Worm (Caenorhabditis elegans) whole organism, L2 larva: Measurements from ENCODE around the gene T20G5.9.

Experiments used
- C34F6.9 ChIP-seq: fragments of 150-350 bp; optimal IDR thresholded peaks from 2 replicates; lab custom pipeline; 2014; ENCODE audit warnings: missing biosample characterization, missing genetic modification characterization
- F13H6.1 ChIP-seq: sonication (generic microtip); optimal IDR thresholded peaks from 2 replicates; lab custom pipeline; 2016; ENCODE audit warnings: missing genetic modification characterization, missing compliant biosample characterization
- R02D3.7 ChIP-seq: fragments of 150-350 bp; optimal IDR thresholded peaks from 2 replicates; lab custom pipeline; 2014; ENCODE audit warnings: missing biosample characterization, missing genetic modification characterization
- Y55F3AM.14 ChIP-seq: fragments of 200-800 bp; sonication (Bioruptor generic); optimal IDR thresholded peaks from 2 replicates; lab custom pipeline; 2018; ENCODE audit warnings: mild to moderate bottlenecking, missing genetic modification characterization, missing compliant biosample characterization
- ZK546.5 ChIP-seq: sonication (generic microtip); optimal IDR thresholded peaks from 2 replicates; lab custom pipeline; 2017; ENCODE audit warnings: missing biosample characterization, missing genetic modification characterization
- alr-1 ChIP-seq: fragments of 150-350 bp; optimal IDR thresholded peaks from 2 replicates; lab custom pipeline; 2014; ENCODE audit warnings: missing biosample characterization, missing genetic modification characterization
- aly-2 ChIP-seq: fragments of 150-350 bp; optimal IDR thresholded peaks from 2 replicates; lab custom pipeline; 2014; ENCODE audit warnings: missing biosample characterization, missing genetic modification characterization
- ama-1 ChIP-seq: fragments of 150-350 bp; optimal IDR thresholded peaks from 2 replicates; lab custom pipeline; 2018; ENCODE audit warnings: inconsistent platforms
- blmp-1 ChIP-seq: sonication (generic microtip); optimal IDR thresholded peaks from 2 replicates; lab custom pipeline; 2017; ENCODE audit warnings: missing genetic modification characterization, mild to moderate bottlenecking, missing compliant biosample characterization, antibody characterized with exemption, moderate library complexity; ENCODE audit not compliant: insufficient read depth
- ceh-16 ChIP-seq: fragments of 150-350 bp; optimal IDR thresholded peaks from 2 replicates; lab custom pipeline; 2014; ENCODE audit warnings: missing biosample characterization, missing genetic modification characterization
- ceh-82 ChIP-seq: fragments of 150-350 bp; optimal IDR thresholded peaks from 2 replicates; lab custom pipeline; 2014; ENCODE audit warnings: missing biosample characterization, missing genetic modification characterization
- crh-2 ChIP-seq: sonication (generic microtip); optimal IDR thresholded peaks from 2 replicates; lab custom pipeline; 2017; ENCODE audit warnings: missing biosample characterization, missing genetic modification characterization
- dmd-4 ChIP-seq: sonication (generic microtip); optimal IDR thresholded peaks from 2 replicates; lab custom pipeline; 2017; ENCODE audit warnings: missing biosample characterization, missing genetic modification characterization
- egl-27 ChIP-seq: sonication (generic microtip); optimal IDR thresholded peaks from 3 replicates; lab custom pipeline; 2017; ENCODE audit warnings: missing biosample characterization, missing genetic modification reagents, missing genetic modification characterization
- elt-1 ChIP-seq: fragments of 150-350 bp; optimal IDR thresholded peaks from 2 replicates; lab custom pipeline; 2014; ENCODE audit warnings: missing biosample characterization, missing genetic modification characterization
- elt-3 ChIP-seq: sonication (generic microtip); optimal IDR thresholded peaks from 2 replicates; lab custom pipeline; 2017; ENCODE audit warnings: missing biosample characterization, missing genetic modification characterization
- fos-1 ChIP-seq: fragments of 150-350 bp; optimal IDR thresholded peaks from 2 replicates; lab custom pipeline; 2014; ENCODE audit warnings: missing biosample characterization, missing genetic modification characterization
- gmeb-1 ChIP-seq: fragments of 150-350 bp; optimal IDR thresholded peaks from 2 replicates; lab custom pipeline; 2014; ENCODE audit warnings: missing biosample characterization, missing genetic modification characterization
- lin-11 ChIP-seq: fragments of 150-350 bp; sonication (generic microtip); optimal IDR thresholded peaks from 2 replicates; lab custom pipeline; 2014; ENCODE audit warnings: missing biosample characterization, missing genetic modification characterization, inconsistent platforms, mixed read lengths
- lin-13 ChIP-seq: fragments of 150-350 bp; optimal IDR thresholded peaks from 2 replicates; lab custom pipeline; 2014; ENCODE audit warnings: missing biosample characterization, missing genetic modification reagents, missing genetic modification characterization
- lin-39 ChIP-seq: fragments of 150-350 bp; optimal IDR thresholded peaks from 2 replicates; lab custom pipeline; 2014; ENCODE audit warnings: missing biosample characterization, missing genetic modification reagents, missing genetic modification characterization
- lsy-2 ChIP-seq, 2 experiments: fragments of 150-350 bp in 1 of 2; sonication (generic microtip) in 1 of 2; optimal IDR thresholded peaks; 2 replicates each; lab custom pipeline; 2014 to 2017; ENCODE audit warnings: missing biosample characterization in 2 of 2, missing genetic modification characterization in 2 of 2
- mab-5 ChIP-seq: fragments of 150-350 bp; optimal IDR thresholded peaks from 2 replicates; lab custom pipeline; 2014; ENCODE audit warnings: missing biosample characterization, missing genetic modification characterization
- mbf-1 ChIP-seq: sonication (generic microtip); optimal IDR thresholded peaks from 2 replicates; lab custom pipeline; 2017; ENCODE audit warnings: missing biosample characterization, missing genetic modification characterization
- mdl-1 ChIP-seq, 2 experiments: fragments of 150-350 bp in 1 of 2; sonication (generic microtip) in 1 of 2; optimal IDR thresholded peaks; 2 replicates each; lab custom pipeline; 2017; ENCODE audit warnings: missing biosample characterization in 2 of 2, missing genetic modification characterization in 2 of 2
- nhr-10 ChIP-seq: sonication (generic microtip); optimal IDR thresholded peaks from 2 replicates; lab custom pipeline; 2017; ENCODE audit warnings: missing biosample characterization, missing genetic modification characterization
- nhr-11 ChIP-seq: fragments of 150-350 bp; optimal IDR thresholded peaks from 2 replicates; lab custom pipeline; 2014; ENCODE audit warnings: missing biosample characterization, missing genetic modification characterization
- nhr-12 ChIP-seq: fragments of 150-350 bp; optimal IDR thresholded peaks from 2 replicates; lab custom pipeline; 2014; ENCODE audit warnings: missing biosample characterization, missing genetic modification characterization
- nhr-129 ChIP-seq: fragments of 150-350 bp; optimal IDR thresholded peaks from 2 replicates; lab custom pipeline; 2014; ENCODE audit warnings: missing biosample characterization, missing genetic modification characterization
- nhr-21 ChIP-seq: fragments of 150-350 bp; optimal IDR thresholded peaks from 2 replicates; lab custom pipeline; 2014; ENCODE audit warnings: missing biosample characterization, missing genetic modification characterization
- nhr-23 ChIP-seq: fragments of 150-350 bp; optimal IDR thresholded peaks from 2 replicates; lab custom pipeline; 2014; ENCODE audit warnings: missing biosample characterization, missing genetic modification reagents, missing genetic modification characterization
- nhr-237 ChIP-seq: fragments of 150-350 bp; optimal IDR thresholded peaks from 2 replicates; lab custom pipeline; 2014; ENCODE audit warnings: missing biosample characterization, missing genetic modification characterization
- nhr-25 ChIP-seq: fragments of 150-350 bp; sonication (generic microtip); optimal IDR thresholded peaks from 3 replicates; lab custom pipeline; 2014; ENCODE audit warnings: missing biosample characterization, missing genetic modification characterization
- nhr-6 ChIP-seq: fragments of 150-350 bp; optimal IDR thresholded peaks from 2 replicates; lab custom pipeline; 2014; ENCODE audit warnings: missing biosample characterization, missing genetic modification characterization
- nhr-77 ChIP-seq: fragments of 150-350 bp; optimal IDR thresholded peaks from 2 replicates; lab custom pipeline; 2014; ENCODE audit warnings: missing biosample characterization, missing genetic modification characterization
- peb-1 ChIP-seq: fragments of 150-350 bp; optimal IDR thresholded peaks from 2 replicates; lab custom pipeline; 2014; ENCODE audit warnings: missing biosample characterization, missing genetic modification characterization
- sem-4 ChIP-seq: fragments of 150-350 bp; optimal IDR thresholded peaks from 2 replicates; lab custom pipeline; 2014; ENCODE audit warnings: missing biosample characterization, missing genetic modification reagents, missing genetic modification characterization
- skn-1 ChIP-seq: sonication (generic microtip); optimal IDR thresholded peaks from 2 replicates; lab custom pipeline; 2017; ENCODE audit warnings: missing biosample characterization, missing genetic modification characterization
- sma-3 ChIP-seq: sonication (generic microtip); optimal IDR thresholded peaks from 2 replicates; lab custom pipeline; 2016; ENCODE audit warnings: missing genetic modification reagents, missing genetic modification characterization, missing compliant biosample characterization
- sma-9 ChIP-seq, 2 experiments: fragments of 150-350 bp in 1 of 2; sonication (generic microtip) in 1 of 2; optimal IDR thresholded peaks; 2 replicates each; lab custom pipeline; 2014 to 2016; ENCODE audit warnings: missing genetic modification characterization in 2 of 2, mild to moderate bottlenecking in 1 of 2, missing biosample characterization in 1 of 2, missing compliant biosample characterization in 1 of 2, missing genetic modification reagents in 1 of 2, moderate library complexity in 1 of 2
- snpc-4 ChIP-seq: fragments of 150-350 bp; optimal IDR thresholded peaks from 2 replicates; lab custom pipeline; 2014; ENCODE audit warnings: missing biosample characterization, missing genetic modification characterization
- unc-39 ChIP-seq: fragments of 150-350 bp; optimal IDR thresholded peaks from 2 replicates; lab custom pipeline; 2014; ENCODE audit warnings: missing biosample characterization, missing genetic modification characterization
- unc-55 ChIP-seq: fragments of 150-350 bp; sonication (generic microtip); optimal IDR thresholded peaks from 3 replicates; lab custom pipeline; 2014; ENCODE audit warnings: missing biosample characterization, missing genetic modification reagents, missing genetic modification characterization
- unc-62 ChIP-seq: fragments of 150-350 bp; optimal IDR thresholded peaks from 2 replicates; lab custom pipeline; 2014; ENCODE audit warnings: missing biosample characterization, missing genetic modification reagents, missing genetic modification characterization
- zag-1 ChIP-seq: fragments of 150-350 bp; optimal IDR thresholded peaks from 2 replicates; lab custom pipeline; 2014; ENCODE audit warnings: missing biosample characterization, missing genetic modification characterization
- ztf-1 ChIP-seq: fragments of 200-800 bp; sonication (Bioruptor generic); conservative IDR thresholded peaks from 2 replicates; pipeline ENCODE4 v1.3.6; 2022; ENCODE audit warnings: missing genetic modification characterization, missing compliant biosample characterization
- ztf-11 ChIP-seq: sonication (generic microtip); optimal IDR thresholded peaks from 2 replicates; lab custom pipeline; 2017; ENCODE audit warnings: missing biosample characterization, missing genetic modification characterization
- ztf-4 ChIP-seq: fragments of 150-350 bp; optimal IDR thresholded peaks from 2 replicates; lab custom pipeline; 2014; ENCODE audit warnings: missing biosample characterization, missing genetic modification characterization

The T20G5.9 gene

ce11 chrIII:10241332-10241829, 31.7 kb downstream of the T20G5.9 start:
- no peak for TF ChIP-seq lin-13 (GFP tag; lab: Kevin White, UChicago)
- TF ChIP-seq nhr-129 = peak; percentile 13

ce11 chrIII:10244013-10244412, 34.4 kb downstream of the T20G5.9 start:
- TF ChIP-seq ztf-4 (tag; lab: Kevin White, UChicago) (no peak), ceh-82 (tag; lab: Kevin White, UChicago) (no peak), peb-1 (no peak), ceh-16 (no peak), mdl-1 (tag; optimal IDR thresholded peaks at IDR 0.05; lab: Kevin White, UChicago) (no peak), alr-1 (tag; lab: Kevin White, UChicago) (no peak), zag-1 (no peak), elt-3 (no peak), nhr-25 (no peak), lsy-2 (tag; optimal IDR thresholded peaks at IDR 0.05; lab: Kevin White, UChicago) (no peak)

- TF ChIP-seq sma-3 (GFP tag; lab: Kevin White, UChicago) = peak; percentile 10
- peak in 1 of 2 experiments; percentile 60 for TF ChIP-seq lsy-2 (tag; optimal IDR thresholded peaks at IDR 0.05; lab: Kevin White, UChicago)
- TF ChIP-seq ztf-1 (GFP tag; lab: Robert Waterston, UW) = no peak
- TF ChIP-seq unc-55 (GFP tag; lab: Kevin White, UChicago) = peak; percentile 56
- TF ChIP-seq lin-11 = no peak
- TF ChIP-seq snpc-4 (tag; lab: Kevin White, UChicago) = no peak
- no peak for TF ChIP-seq zag-1
- TF ChIP-seq sma-9 (GFP tag; optimal IDR thresholded peaks at IDR 0.05; lab: Kevin White, UChicago) = no peak
- TF ChIP-seq sma-9 (tag; optimal IDR thresholded peaks at IDR 0.05; lab: Kevin White, UChicago) = no peak
- no peak for TF ChIP-seq Y55F3AM.14
- TF ChIP-seq nhr-25 = no peak
- no peak for TF ChIP-seq ZK546.5 (tag; lab: Kevin White, UChicago)
- no peak for TF ChIP-seq skn-1 (tag; lab: Kevin White, UChicago)
- no peak for TF ChIP-seq nhr-237 (tag; lab: Kevin White, UChicago)
- TF ChIP-seq elt-3 = no peak
- TF ChIP-seq mab-5 (tag; lab: Kevin White, UChicago) = no peak
- peak; percentile 37 for TF ChIP-seq crh-2 (tag; lab: Kevin White, UChicago)
- no peak for TF ChIP-seq lin-39 (tag; lab: Kevin White, UChicago)
- no peak for TF ChIP-seq aly-2 (tag; lab: Kevin White, UChicago)
- no peak for TF ChIP-seq nhr-21
- TF ChIP-seq ceh-16 = no peak
- no peak for TF ChIP-seq elt-1 (tag; lab: Kevin White, UChicago)
- TF ChIP-seq nhr-11 (tag; lab: Kevin White, UChicago) = no peak
- no peak for TF ChIP-seq alr-1 (tag; lab: Kevin White, UChicago)
- TF ChIP-seq ztf-11 (tag; lab: Kevin White, UChicago) = no peak
- TF ChIP-seq gmeb-1 (tag; lab: Kevin White, UChicago) = peak; percentile 86
- peak; percentile 16 for TF ChIP-seq lin-13 (GFP tag; lab: Kevin White, UChicago)
- no peak for TF ChIP-seq mbf-1
- TF ChIP-seq ztf-4 (tag; lab: Kevin White, UChicago) = no peak
- TF ChIP-seq ama-1 (lab: Kevin White, UChicago) = no peak
- no peak for TF ChIP-seq nhr-6 (tag; lab: Kevin White, UChicago)
- no peak for TF ChIP-seq fos-1 (tag; lab: Kevin White, UChicago)
- no peak for TF ChIP-seq unc-39 (tag; lab: Kevin White, UChicago)
- no peak for TF ChIP-seq egl-27 (tag; lab: Kevin White, UChicago)
- TF ChIP-seq nhr-77 (tag; lab: Kevin White, UChicago) = no peak
- TF ChIP-seq sem-4 (tag; lab: Kevin White, UChicago) = no peak
- no peak for TF ChIP-seq ceh-82 (tag; lab: Kevin White, UChicago)
- TF ChIP-seq dmd-4 (tag; lab: Kevin White, UChicago) = no peak
- TF ChIP-seq F13H6.1 (tag; lab: Kevin White, UChicago) = peak; percentile 5
- no peak for TF ChIP-seq nhr-12 (tag; lab: Kevin White, UChicago)
- no peak for TF ChIP-seq R02D3.7
- TF ChIP-seq nhr-23 (tag; lab: Kevin White, UChicago) = no peak
- TF ChIP-seq blmp-1 (tag; lab: Kevin White, UChicago) = no peak
- no peak for TF ChIP-seq mdl-1 (tag; optimal IDR thresholded peaks at IDR 0.05; lab: Kevin White, UChicago)
- TF ChIP-seq nhr-129 = peak; percentile 15
- TF ChIP-seq nhr-10 = no peak
- no peak for TF ChIP-seq peb-1
- TF ChIP-seq unc-62 (GFP tag; lab: Kevin White, UChicago) = no peak
- TF ChIP-seq C34F6.9 (tag; lab: Kevin White, UChicago) = peak; percentile 38
Measured at ce11 chrIII:10248441-10249137, 38.9 kb downstream of the T20G5.9 start, which contains the start of the genes div-1 and cor-1. Gene div-1, minus strand, starts transcription at chrIII:10248559. Gene cor-1, plus strand, starts transcription at chrIII:10249111.
